Worm (Caenorhabditis elegans): Measurements from ENCODE around the gene sqd-1.

sqd-1 gene

ce11 chrIV:6327363-6328015 lies 3.5 kb downstream of the sqd-1 start (continued):
- TF ChIP-seq pha-4 (GFP tag; IDR thresholded peaks at IDR 0.05) (no peak), pha-4 (tag; optimal IDR thresholded peaks at IDR 0.05) (no peak), T26A8.4 (GFP tag; IDR thresholded peaks at IDR 0.05) (no peak), R02D3.7 (tag; optimal IDR thresholded peaks at IDR 0.05) (no peak), madf-9 (GFP tag; conservative IDR thresholded peaks at IDR 0.05) (no peak), lin-38 (GFP tag; IDR thresholded peaks at IDR 0.05) (peak; percentile 51), vab-7 (GFP tag; IDR thresholded peaks at IDR 0.05) (no peak), nhr-48 (tag; optimal IDR thresholded peaks at IDR 0.05) (peak; percentile 19)

ce11 chrIV:6328198-6328597 lies 4.2 kb downstream of the sqd-1 start:
- no peak for TF ChIP-seq tra-1 (GFP tag; IDR thresholded peaks at IDR 0.05)
- TF ChIP-seq unc-62 (GFP tag; optimal IDR thresholded peaks at IDR 0.05 in 1 of 2) = peak in 1 of 2 experiments; percentile 94
- no peak for TF ChIP-seq unc-62 (tag; optimal IDR thresholded peaks at IDR 0.05)

DNA sequence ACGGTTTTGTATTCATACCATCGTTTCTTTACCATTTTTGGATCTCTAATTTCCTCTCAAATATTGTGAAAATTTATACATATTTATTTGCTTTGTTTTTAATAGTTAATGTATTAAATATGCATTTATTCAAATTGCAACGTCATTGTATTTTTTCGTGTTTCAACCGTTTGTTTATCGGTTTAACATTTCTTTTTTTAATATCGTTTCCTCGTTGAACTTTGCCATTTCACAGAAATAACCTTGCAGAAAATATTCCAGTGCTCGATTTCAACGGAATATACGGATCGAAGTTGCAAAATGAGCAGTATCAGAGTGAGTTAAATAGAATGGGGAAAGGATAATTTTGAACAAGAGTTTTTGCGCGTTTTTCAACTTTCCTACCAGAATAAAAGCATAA lies 5.4 kb downstream of the sqd-1 start, which contains the start of gene seu-1:
Gene seu-1, plus strand, starts transcription at position 301 of the 400 bp plus-strand sequence.
- no peak for TF ChIP-seq saeg-2 (GFP tag; IDR thresholded peaks at IDR 0.05)
- TF ChIP-seq nhr-28 (tag; optimal IDR thresholded peaks at IDR 0.05) = no peak
- TF ChIP-seq snpc-1.2 (GFP tag; IDR thresholded peaks at IDR 0.05) = 0 out of 2 replicates have a peak, but pooled peaks have one; percentile 7

DNA sequence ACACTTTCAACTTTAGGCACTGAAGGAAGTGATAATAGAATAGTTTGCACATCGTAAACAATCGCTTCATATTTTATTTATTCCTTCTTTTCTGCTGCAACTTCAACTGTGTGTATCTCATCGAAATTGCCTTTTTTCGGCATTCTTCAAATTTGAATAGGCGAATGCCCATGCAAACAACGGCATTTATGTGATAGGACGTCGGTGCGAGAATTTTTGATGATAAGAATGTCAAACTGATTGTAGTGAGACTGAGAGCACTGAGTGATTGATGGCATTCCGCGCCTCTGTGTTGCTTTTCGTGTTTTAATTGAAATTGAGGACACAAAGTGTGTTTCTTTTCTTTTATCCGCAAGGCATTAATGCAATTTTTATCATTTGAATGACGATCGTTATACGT lies 6.8 kb downstream of the sqd-1 start:
- TF ChIP-seq pqm-1 (tag; optimal IDR thresholded peaks at IDR 0.05) = peak; percentile 91
- TF ChIP-seq rbr-2 (tag; optimal IDR thresholded peaks at IDR 0.05) = no peak
- no peak for TF ChIP-seq egl-43 (GFP tag; IDR thresholded peaks at IDR 0.05)
- TF ChIP-seq lsy-2 (tag; optimal IDR thresholded peaks at IDR 0.05) = no peak
- TF ChIP-seq unc-39 (tag; optimal IDR thresholded peaks at IDR 0.05) = no peak
- peak; percentile 15 for TF ChIP-seq ama-1 (optimal IDR thresholded peaks at IDR 0.05)
- no peak for TF ChIP-seq ceh-62 (tag; optimal IDR thresholded peaks at IDR 0.05)
- no peak for TF ChIP-seq mep-1 (tag; optimal IDR thresholded peaks at IDR 0.05)
- TF ChIP-seq nhr-237 (tag; optimal IDR thresholded peaks at IDR 0.05) = no peak
- TF ChIP-seq lin-13 (GFP tag; optimal IDR thresholded peaks at IDR 0.05) = peak; percentile 40
- TF ChIP-seq ZK337.2 (GFP tag; IDR thresholded peaks at IDR 0.05) = no peak
- peak; percentile 7 for TF ChIP-seq mes-2 (tag; optimal IDR thresholded peaks at IDR 0.05; ENCODE audit: poor library complexity, severe bottlenecking)
- peak; percentile 47 for TF ChIP-seq mxl-3 (GFP tag; optimal IDR thresholded peaks at IDR 0.05)
- TF ChIP-seq php-3 (GFP tag; IDR thresholded peaks at IDR 0.05) = peak; percentile 78
- peak; percentile 70 for TF ChIP-seq nhr-28 (tag; optimal IDR thresholded peaks at IDR 0.05)
- TF ChIP-seq nhr-10 (tag; optimal IDR thresholded peaks at IDR 0.05) = no peak
- TF ChIP-seq ZK546.5 (tag; optimal IDR thresholded peaks at IDR 0.05) = no peak
- no peak for TF ChIP-seq nhr-77 (tag; optimal IDR thresholded peaks at IDR 0.05)
- TF ChIP-seq T20F7.1 (GFP tag; optimal IDR thresholded peaks at IDR 0.05) = peak; percentile 33
- peak; percentile 63 for TF ChIP-seq hlh-11 (tag; optimal IDR thresholded peaks at IDR 0.05)
- TF ChIP-seq nhr-76 (tag; optimal IDR thresholded peaks at IDR 0.05) = no peak
- no peak for TF ChIP-seq nhr-25 (tag; optimal IDR thresholded peaks at IDR 0.05; ENCODE audit: borderline replicate concordance, insufficient read depth)
- peak; percentile 55 for TF ChIP-seq dve-1 (tag; optimal IDR thresholded peaks at IDR 0.05; ENCODE audit: insufficient read depth)
- peak; percentile 69; the same call in 1 of the 2 replicates for TF ChIP-seq ceh-20 (GFP tag; IDR thresholded peaks at IDR 0.05)
- TF ChIP-seq ztf-7 (tag; optimal IDR thresholded peaks at IDR 0.05) = no peak
- no peak for TF ChIP-seq daf-16 (GFP tag; optimal IDR thresholded peaks at IDR 0.05)
- peak; percentile 64 for TF ChIP-seq daf-16 (tag; optimal IDR thresholded peaks at IDR 0.05)
- no peak for TF ChIP-seq lin-39 (tag; optimal IDR thresholded peaks at IDR 0.05)
- TF ChIP-seq nhr-42 (GFP tag; IDR thresholded peaks at IDR 0.05) = no peak
- TF ChIP-seq cey-2 (tag; optimal IDR thresholded peaks at IDR 0.05; ENCODE audit: borderline replicate concordance, insufficient read depth) = no peak
- TF ChIP-seq nhr-11 (tag; optimal IDR thresholded peaks at IDR 0.05) = no peak
- no peak for TF ChIP-seq nhr-48 (tag; optimal IDR thresholded peaks at IDR 0.05)
- TF ChIP-seq dmd-6 (GFP tag; IDR thresholded peaks at IDR 0.05) = peak; percentile 81
- no peak for TF ChIP-seq attf-4 (tag; optimal IDR thresholded peaks at IDR 0.05)
